Worm (Caenorhabditis elegans) whole organism, early embryonic: ENCODE results near the gene nhr-97.

ENCODE experiments used
- B0310.2 ChIP-seq: sonication (generic microtip); optimal IDR thresholded peaks from 2 replicates; lab custom pipeline; 2016; ENCODE audit warnings: mild to moderate bottlenecking, missing genetic modification characterization, missing compliant biosample characterization
- F13C5.2 ChIP-seq: sonication (generic microtip); optimal IDR thresholded peaks from 2 replicates; lab custom pipeline; 2017; ENCODE audit warnings: mild to moderate bottlenecking, missing genetic modification characterization, inconsistent platforms, missing compliant biosample characterization
- aly-1 ChIP-seq: sonication (generic microtip); optimal IDR thresholded peaks from 2 replicates; lab custom pipeline; 2016; ENCODE audit warnings: missing genetic modification characterization, missing compliant biosample characterization
- ama-1 ChIP-seq: fragments of 150-350 bp; optimal IDR thresholded peaks from 2 replicates; lab custom pipeline; 2014
- ceh-13 ChIP-seq: fragments of 200-800 bp; sonication (Bioruptor generic); optimal IDR thresholded peaks from 2 replicates; lab custom pipeline; 2018; ENCODE audit warnings: mild to moderate bottlenecking, missing genetic modification characterization, missing compliant biosample characterization
- ceh-36 ChIP-seq: sonication (generic microtip); optimal IDR thresholded peaks from 2 replicates; lab custom pipeline; 2016; ENCODE audit warnings: missing genetic modification characterization, inconsistent platforms, missing compliant biosample characterization
- ets-7 ChIP-seq: sonication (generic microtip); optimal IDR thresholded peaks from 2 replicates; lab custom pipeline; 2016; ENCODE audit warnings: missing genotype, missing genetic modification characterization, missing compliant biosample characterization
- flt-1 ChIP-seq: fragments of 200-800 bp; sonication (Bioruptor generic); IDR thresholded peaks from 2 replicates; pipeline ENCODE4 v1.3.6; 2022; ENCODE audit warnings: missing genetic modification characterization, missing compliant biosample characterization
- hmbx-1 ChIP-seq: sonication (generic microtip); optimal IDR thresholded peaks from 2 replicates; lab custom pipeline; 2016; ENCODE audit warnings: mild to moderate bottlenecking, missing genetic modification characterization, missing compliant biosample characterization
- hmg-4 ChIP-seq: fragments of 200-800 bp; sonication (Bioruptor generic); optimal IDR thresholded peaks from 2 replicates; lab custom pipeline; 2018; ENCODE audit warnings: mild to moderate bottlenecking, missing genetic modification characterization, missing compliant biosample characterization
- hnd-1 ChIP-seq: sonication (generic microtip); optimal IDR thresholded peaks from 2 replicates; lab custom pipeline; 2016; ENCODE audit warnings: missing genetic modification characterization, missing compliant biosample characterization
- pes-1 ChIP-seq: fragments of 200-800 bp; sonication (Bioruptor generic); IDR thresholded peaks from 2 replicates; pipeline ENCODE4 v1.3.6; 2022; ENCODE audit warnings: missing genetic modification reagents, missing genetic modification characterization, missing compliant biosample characterization
- scrt-1 ChIP-seq: fragments of 200-800 bp; sonication (Bioruptor generic); IDR thresholded peaks from 2 replicates; pipeline ENCODE4 v1.3.6; 2022; ENCODE audit warnings: missing genetic modification characterization, missing compliant biosample characterization
- sea-1 ChIP-seq: fragments of 200-800 bp; sonication (Bioruptor generic); conservative IDR thresholded peaks from 2 replicates; pipeline ENCODE4 v1.3.6; 2022; ENCODE audit warnings: missing genetic modification characterization, missing compliant biosample characterization
- tbx-11 ChIP-seq: fragments of 200-800 bp; sonication (Bioruptor generic); IDR thresholded peaks from 2 replicates; pipeline ENCODE4 v1.3.6; 2022; ENCODE audit warnings: missing genetic modification characterization, missing compliant biosample characterization
- tbx-37 ChIP-seq: fragments of 200-800 bp; sonication (Bioruptor generic); conservative IDR thresholded peaks from 2 replicates; pipeline ENCODE4 v1.3.6; 2022; ENCODE audit warnings: missing genetic modification reagents, missing genetic modification characterization, missing compliant biosample characterization
- tra-4 ChIP-seq: sonication (generic microtip); optimal IDR thresholded peaks from 2 replicates; lab custom pipeline; 2017; ENCODE audit warnings: missing genetic modification characterization, missing compliant biosample characterization

nhr-97 gene

ce11 chrIV:9744905-9745304, 12.5 kb upstream of the nhr-97 start, which contains the start of gene C28D4.4:
Gene C28D4.4 (minus strand): TSS chrIV:9745005.
- TF ChIP-seq tra-4 (tag; lab: Kevin White, UChicago) (no peak), flt-1 (GFP tag; lab: Robert Waterston, UW) (no peak), hmg-4 (GFP tag; lab: Kevin White, UChicago) (no peak), ceh-36 (tag; lab: Kevin White, UChicago) (no peak), tbx-37 (no peak)

- TF ChIP-seq ceh-13 (GFP tag; lab: Kevin White, UChicago) (no peak), pes-1 (GFP tag; lab: Robert Waterston, UW) (no peak), tra-4 (tag; lab: Kevin White, UChicago) (no peak), hnd-1 (no peak), ets-7 (no peak), ceh-36 (tag; lab: Kevin White, UChicago) (no peak), ama-1 (lab: Kevin White, UChicago) (no peak), hmbx-1 (tag; lab: Kevin White, UChicago) (no peak), F13C5.2 (tag; lab: Kevin White, UChicago) (no peak), hmg-4 (GFP tag; lab: Kevin White, UChicago) (no peak), scrt-1 (GFP tag; lab: Robert Waterston, UW) (no peak), flt-1 (GFP tag; lab: Robert Waterston, UW) (no peak), tbx-37 (no peak), tbx-11 (GFP tag; lab: Robert Waterston, UW) (no peak)
Measured at ce11 chrIV:9746762-9747161, 10.7 kb upstream of the nhr-97 start, which contains the start of gene C28D4.5. Gene C28D4.5 (minus strand): TSS chrIV:9746862.

- no peak for TF ChIP-seq hmg-4 (GFP tag; lab: Kevin White, UChicago)
- TF ChIP-seq sea-1 (GFP tag; lab: Robert Waterston, UW): no peak
- TF ChIP-seq pes-1 (GFP tag; lab: Robert Waterston, UW): no peak
- TF ChIP-seq B0310.2 (tag; lab: Kevin White, UChicago): no peak
- no peak for TF ChIP-seq ceh-13 (GFP tag; lab: Kevin White, UChicago)
- no peak for TF ChIP-seq hnd-1
- no peak for TF ChIP-seq scrt-1 (GFP tag; lab: Robert Waterston, UW)
- no peak for TF ChIP-seq aly-1 (tag; lab: Kevin White, UChicago)
Measured at ce11 chrIV:9748342-9748741, 9.1 kb upstream of the nhr-97 start, which contains the start of gene C28D4.8. Gene C28D4.8 (minus strand): TSS chrIV:9748442.

- no peak for TF ChIP-seq B0310.2 (tag; lab: Kevin White, UChicago)
- TF ChIP-seq hmbx-1 (tag; lab: Kevin White, UChicago): no peak
- no peak for TF ChIP-seq hmg-4 (GFP tag; lab: Kevin White, UChicago)
- TF ChIP-seq tra-4 (tag; lab: Kevin White, UChicago): no peak
- no peak for TF ChIP-seq ets-7
- TF ChIP-seq scrt-1 (GFP tag; lab: Robert Waterston, UW): no peak
- no peak for TF ChIP-seq ceh-36 (tag; lab: Kevin White, UChicago)
Measured at ce11 chrIV:9755713-9756112, 1.7 kb upstream of the nhr-97 start.

- TF ChIP-seq ets-7 (no peak), hnd-1 (no peak), hmbx-1 (tag; lab: Kevin White, UChicago) (no peak), tra-4 (tag; lab: Kevin White, UChicago) (no peak), hmg-4 (GFP tag; lab: Kevin White, UChicago) (no peak), sea-1 (GFP tag; lab: Robert Waterston, UW) (no peak), ama-1 (lab: Kevin White, UChicago) (no peak), ceh-36 (tag; lab: Kevin White, UChicago) (no peak), flt-1 (GFP tag; lab: Robert Waterston, UW) (no peak), pes-1 (GFP tag; lab: Robert Waterston, UW) (no peak), scrt-1 (GFP tag; lab: Robert Waterston, UW) (no peak), aly-1 (tag; lab: Kevin White, UChicago) (no peak), tbx-37 (no peak), F13C5.2 (tag; lab: Kevin White, UChicago) (no peak)
Measured at ce11 chrIV:9756647-9757424, 605 bp upstream of the nhr-97 start.

ce11 chrIV:9761751-9762150, 4.3 kb downstream of the nhr-97 start:
- no peak for TF ChIP-seq tbx-11 (GFP tag; lab: Robert Waterston, UW)
- TF ChIP-seq scrt-1 (GFP tag; lab: Robert Waterston, UW): no peak
- TF ChIP-seq ceh-13 (GFP tag; lab: Kevin White, UChicago): no peak
- no peak for TF ChIP-seq hmg-4 (GFP tag; lab: Kevin White, UChicago)
- no peak for TF ChIP-seq pes-1 (GFP tag; lab: Robert Waterston, UW)

ce11 chrIV:9762667-9763173, 5.3 kb downstream of the nhr-97 start:
- TF ChIP-seq tra-4 (tag; lab: Kevin White, UChicago): no peak
- TF ChIP-seq ets-7: no peak
- no peak for TF ChIP-seq pes-1 (GFP tag; lab: Robert Waterston, UW)
- TF ChIP-seq tbx-37: no peak
- no peak for TF ChIP-seq F13C5.2 (tag; lab: Kevin White, UChicago)
- TF ChIP-seq ceh-36 (tag; lab: Kevin White, UChicago): no peak
- TF ChIP-seq B0310.2 (tag; lab: Kevin White, UChicago): no peak
- no peak for TF ChIP-seq flt-1 (GFP tag; lab: Robert Waterston, UW)
